Worm (Caenorhabditis elegans) whole organism, early embryonic: Measurements from ENCODE around the gene vdac-1.

Experiments
- B0310.2 ChIP-seq: sonication (generic microtip); optimal IDR thresholded peaks from 2 replicates; lab custom pipeline; 2016; ENCODE audit warnings: mild to moderate bottlenecking, missing genetic modification characterization, missing compliant biosample characterization
- F13C5.2 ChIP-seq: sonication (generic microtip); optimal IDR thresholded peaks from 2 replicates; lab custom pipeline; 2017; ENCODE audit warnings: mild to moderate bottlenecking, missing genetic modification characterization, inconsistent platforms, missing compliant biosample characterization
- aly-1 ChIP-seq: sonication (generic microtip); optimal IDR thresholded peaks from 2 replicates; lab custom pipeline; 2016; ENCODE audit warnings: missing genetic modification characterization, missing compliant biosample characterization
- ama-1 ChIP-seq: fragments of 150-350 bp; optimal IDR thresholded peaks from 2 replicates; lab custom pipeline; 2014
- ceh-13 ChIP-seq: fragments of 200-800 bp; sonication (Bioruptor generic); optimal IDR thresholded peaks from 2 replicates; lab custom pipeline; 2018; ENCODE audit warnings: mild to moderate bottlenecking, missing genetic modification characterization, missing compliant biosample characterization
- ceh-36 ChIP-seq: sonication (generic microtip); optimal IDR thresholded peaks from 2 replicates; lab custom pipeline; 2016; ENCODE audit warnings: missing genetic modification characterization, inconsistent platforms, missing compliant biosample characterization
- ets-7 ChIP-seq: sonication (generic microtip); optimal IDR thresholded peaks from 2 replicates; lab custom pipeline; 2016; ENCODE audit warnings: missing genotype, missing genetic modification characterization, missing compliant biosample characterization
- flt-1 ChIP-seq: fragments of 200-800 bp; sonication (Bioruptor generic); IDR thresholded peaks from 2 replicates; pipeline ENCODE4 v1.3.6; 2022; ENCODE audit warnings: missing genetic modification characterization, missing compliant biosample characterization
- hmbx-1 ChIP-seq: sonication (generic microtip); optimal IDR thresholded peaks from 2 replicates; lab custom pipeline; 2016; ENCODE audit warnings: mild to moderate bottlenecking, missing genetic modification characterization, missing compliant biosample characterization
- hmg-4 ChIP-seq: fragments of 200-800 bp; sonication (Bioruptor generic); optimal IDR thresholded peaks from 2 replicates; lab custom pipeline; 2018; ENCODE audit warnings: mild to moderate bottlenecking, missing genetic modification characterization, missing compliant biosample characterization
- hnd-1 ChIP-seq: sonication (generic microtip); optimal IDR thresholded peaks from 2 replicates; lab custom pipeline; 2016; ENCODE audit warnings: missing genetic modification characterization, missing compliant biosample characterization
- pes-1 ChIP-seq: fragments of 200-800 bp; sonication (Bioruptor generic); IDR thresholded peaks from 2 replicates; pipeline ENCODE4 v1.3.6; 2022; ENCODE audit warnings: missing genetic modification reagents, missing genetic modification characterization, missing compliant biosample characterization
- scrt-1 ChIP-seq: fragments of 200-800 bp; sonication (Bioruptor generic); IDR thresholded peaks from 2 replicates; pipeline ENCODE4 v1.3.6; 2022; ENCODE audit warnings: missing genetic modification characterization, missing compliant biosample characterization
- sea-1 ChIP-seq: fragments of 200-800 bp; sonication (Bioruptor generic); conservative IDR thresholded peaks from 2 replicates; pipeline ENCODE4 v1.3.6; 2022; ENCODE audit warnings: missing genetic modification characterization, missing compliant biosample characterization
- tbx-11 ChIP-seq: fragments of 200-800 bp; sonication (Bioruptor generic); IDR thresholded peaks from 2 replicates; pipeline ENCODE4 v1.3.6; 2022; ENCODE audit warnings: missing genetic modification characterization, missing compliant biosample characterization
- tbx-37 ChIP-seq: fragments of 200-800 bp; sonication (Bioruptor generic); conservative IDR thresholded peaks from 2 replicates; pipeline ENCODE4 v1.3.6; 2022; ENCODE audit warnings: missing genetic modification reagents, missing genetic modification characterization, missing compliant biosample characterization
- tra-4 ChIP-seq: sonication (generic microtip); optimal IDR thresholded peaks from 2 replicates; lab custom pipeline; 2017; ENCODE audit warnings: missing genetic modification characterization, missing compliant biosample characterization

The vdac-1 gene

ce11 chrIV:7507841-7508509, at the start of gene vdac-1, which contains the start of gene R05G6.5:
TSS of gene vdac-1 (minus strand) at chrIV:7507891.
TSS of gene R05G6.5 (plus strand) at chrIV:7508367.
- TF ChIP-seq ama-1 (lab: Kevin White, UChicago): no peak
- TF ChIP-seq F13C5.2 (tag; lab: Kevin White, UChicago): no peak
- no peak for TF ChIP-seq ceh-13
- TF ChIP-seq pes-1 (GFP tag; lab: Robert Waterston, UW): no peak
- no peak for TF ChIP-seq scrt-1 (GFP tag; lab: Robert Waterston, UW)
- no peak for TF ChIP-seq hmbx-1 (tag; lab: Kevin White, UChicago)
- TF ChIP-seq hnd-1 (tag; lab: Kevin White, UChicago): no peak

ce11 chrIV:7556265-7556866, 48.7 kb upstream of the vdac-1 start, which contains the start of the genes F49E8.7, F49E8.8 and nprl-2:
TSS of gene F49E8.7 (minus strand) at chrIV:7556365.
TSS of gene F49E8.8 (plus strand) at chrIV:7556637.
TSS of gene nprl-2 (plus strand) at chrIV:7556816.
- TF ChIP-seq hmbx-1 (tag; lab: Kevin White, UChicago): no peak
- no peak for TF ChIP-seq hmg-4 (GFP tag; lab: Kevin White, UChicago)
- no peak for TF ChIP-seq ceh-13
- no peak for TF ChIP-seq aly-1
- TF ChIP-seq F13C5.2 (tag; lab: Kevin White, UChicago): no peak
- TF ChIP-seq flt-1 (GFP tag; lab: Robert Waterston, UW): no peak
- TF ChIP-seq tbx-11: no peak

DNA sequence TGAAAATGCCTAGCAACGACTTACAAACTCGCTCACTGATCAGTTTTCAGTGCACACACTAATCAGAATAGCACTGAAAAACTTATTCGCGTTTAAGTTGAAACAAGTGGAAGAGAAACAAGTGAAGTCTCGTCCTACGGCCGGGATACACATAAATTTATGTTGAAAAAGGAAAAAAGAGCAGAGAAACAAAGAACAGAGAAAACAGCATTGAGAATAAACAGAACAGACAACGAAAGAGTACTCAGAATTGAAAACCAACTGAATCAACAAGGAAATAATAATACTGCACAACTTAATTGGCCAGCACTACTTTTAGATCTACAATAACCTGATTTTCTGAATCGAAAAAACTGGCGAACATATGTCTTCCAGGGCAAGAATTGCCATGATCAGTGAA, 46.7 kb upstream of the vdac-1 start, which contains the start of gene F49E8.6:
F49E8.6 (minus strand) TSS at position 317 of the 400 bp plus-strand sequence.
- TF ChIP-seq B0310.2 (tag; lab: Kevin White, UChicago) (no peak), tra-4 (tag; lab: Kevin White, UChicago) (no peak), F13C5.2 (tag; lab: Kevin White, UChicago) (no peak), scrt-1 (GFP tag; lab: Robert Waterston, UW) (no peak), ets-7 (no peak), pes-1 (GFP tag; lab: Robert Waterston, UW) (no peak), hmbx-1 (tag; lab: Kevin White, UChicago) (no peak), ceh-13 (no peak), tbx-11 (no peak), ceh-36 (tag; lab: Kevin White, UChicago) (no peak), flt-1 (GFP tag; lab: Robert Waterston, UW) (no peak), sea-1 (no peak)

- TF ChIP-seq B0310.2 (tag; lab: Kevin White, UChicago) (no peak), hmbx-1 (tag; lab: Kevin White, UChicago) (no peak), tra-4 (tag; lab: Kevin White, UChicago) (no peak), ceh-13 (no peak), sea-1 (no peak), hnd-1 (tag; lab: Kevin White, UChicago) (no peak), aly-1 (no peak), scrt-1 (GFP tag; lab: Robert Waterston, UW) (no peak), ama-1 (lab: Kevin White, UChicago) (no peak), pes-1 (GFP tag; lab: Robert Waterston, UW) (no peak), flt-1 (GFP tag; lab: Robert Waterston, UW) (no peak), F13C5.2 (tag; lab: Kevin White, UChicago) (no peak), ceh-36 (tag; lab: Kevin White, UChicago) (no peak), tbx-37 (no peak), ets-7 (no peak), tbx-11 (no peak)
Measured at ce11 chrIV:7552958-7553553, 45.4 kb upstream of the vdac-1 start, which contains the start of gene dif-1. TSS of gene dif-1 (minus strand) at chrIV:7553008.

ce11 chrIV:7552100-7552499, 44.4 kb upstream of the vdac-1 start:
- TF ChIP-seq ceh-36 (tag; lab: Kevin White, UChicago) (no peak), ama-1 (lab: Kevin White, UChicago) (no peak), F13C5.2 (tag; lab: Kevin White, UChicago) (no peak), tbx-11 (no peak), hnd-1 (tag; lab: Kevin White, UChicago) (no peak), hmg-4 (GFP tag; lab: Kevin White, UChicago) (no peak), tbx-37 (no peak), sea-1 (no peak), ceh-13 (no peak), B0310.2 (tag; lab: Kevin White, UChicago) (no peak), ets-7 (no peak), flt-1 (GFP tag; lab: Robert Waterston, UW) (no peak), tra-4 (tag; lab: Kevin White, UChicago) (no peak), aly-1 (no peak), pes-1 (GFP tag; lab: Robert Waterston, UW) (no peak), hmbx-1 (tag; lab: Kevin White, UChicago) (no peak)

ce11 chrIV:7551254-7551653, 43.6 kb upstream of the vdac-1 start:
- TF ChIP-seq hmg-4 (GFP tag; lab: Kevin White, UChicago): no peak
- no peak for TF ChIP-seq B0310.2 (tag; lab: Kevin White, UChicago)
- TF ChIP-seq tbx-37: no peak

DNA sequence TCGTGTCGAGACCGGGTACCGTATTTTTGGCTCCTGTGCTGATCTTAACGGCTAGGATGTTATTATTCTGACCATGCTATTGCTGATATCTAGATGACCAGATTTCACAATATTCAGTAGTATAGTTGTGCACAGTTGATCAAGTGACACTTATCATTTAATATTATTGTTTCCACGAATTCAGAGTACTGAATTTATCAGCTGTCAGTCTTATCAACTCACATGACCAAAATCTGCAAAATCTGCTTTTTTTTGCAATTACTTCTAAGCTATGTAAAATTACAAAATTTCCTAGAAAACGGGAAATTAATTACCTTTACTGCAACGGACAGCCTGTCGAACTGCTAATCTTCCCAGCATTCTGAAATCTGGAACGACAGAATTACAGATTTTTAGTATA, 42.8 kb upstream of the vdac-1 start, which contains the start of gene pam-1:
pam-1 (minus strand) TSS at position 368 of the 400 bp plus-strand sequence.
- no peak for TF ChIP-seq hnd-1 (tag; lab: Kevin White, UChicago)
- TF ChIP-seq tbx-37: no peak
- no peak for TF ChIP-seq ets-7
- no peak for TF ChIP-seq tra-4 (tag; lab: Kevin White, UChicago)
- no peak for TF ChIP-seq hmbx-1 (tag; lab: Kevin White, UChicago)
- TF ChIP-seq hmg-4 (GFP tag; lab: Kevin White, UChicago): no peak
- TF ChIP-seq ama-1 (lab: Kevin White, UChicago): no peak
- no peak for TF ChIP-seq ceh-36 (tag; lab: Kevin White, UChicago)
- no peak for TF ChIP-seq flt-1 (GFP tag; lab: Robert Waterston, UW)
- TF ChIP-seq pes-1 (GFP tag; lab: Robert Waterston, UW): no peak
